Worm (Caenorhabditis elegans): ENCODE measurements around the gene frm-7.

Gene frm-7

ce11 chrV:12349365-12349764 is 47.1 kb downstream of the frm-7 start:
- TF ChIP-seq ceh-6 (GFP tag; optimal IDR thresholded peaks at IDR 0.05), result no peak
- TF ChIP-seq K09A11.1 (tag; optimal IDR thresholded peaks at IDR 0.05; ENCODE audit: insufficient read depth), result no peak
- no peak for TF ChIP-seq hlh-6 (tag; optimal IDR thresholded peaks at IDR 0.05)
- no peak for TF ChIP-seq ceh-24 (tag; optimal IDR thresholded peaks at IDR 0.05)
- no peak for TF ChIP-seq pha-2 (tag; optimal IDR thresholded peaks at IDR 0.05)
- no peak for TF ChIP-seq fkh-10 (GFP tag; optimal IDR thresholded peaks at IDR 0.05)
- no peak for TF ChIP-seq che-1 (tag; optimal IDR thresholded peaks at IDR 0.05)
- TF ChIP-seq syd-9 (tag; optimal IDR thresholded peaks at IDR 0.05), result no peak
- no peak for TF ChIP-seq unc-86 (tag; optimal IDR thresholded peaks at IDR 0.05)
- no peak for TF ChIP-seq eyg-1 (tag; optimal IDR thresholded peaks at IDR 0.05)
- TF ChIP-seq elt-2 (tag; optimal IDR thresholded peaks at IDR 0.05), result no peak
- no peak for TF ChIP-seq T23F11.4 (GFP tag; optimal IDR thresholded peaks at IDR 0.05)
- no peak for TF ChIP-seq hlh-30 (tag; optimal IDR thresholded peaks at IDR 0.05; ENCODE audit: insufficient read depth)
- TF ChIP-seq unc-42 (tag; optimal IDR thresholded peaks at IDR 0.05), result no peak
- no peak for TF ChIP-seq hlh-15 (tag; optimal IDR thresholded peaks at IDR 0.05)
- TF ChIP-seq ceh-19 (GFP tag; optimal IDR thresholded peaks at IDR 0.05), result no peak
- no peak for TF ChIP-seq hlh-8 (tag; optimal IDR thresholded peaks at IDR 0.05)
- TF ChIP-seq Y22D7AL.16 (tag; optimal IDR thresholded peaks at IDR 0.05), result no peak
- no peak for TF ChIP-seq ttx-3 (tag; optimal IDR thresholded peaks at IDR 0.05)
- no peak for TF ChIP-seq ceh-45 (GFP tag; IDR thresholded peaks at IDR 0.05)

ce11 chrV:12351842-12352241 is 49.6 kb downstream of the frm-7 start:
- no peak for TF ChIP-seq nfya-1 (tag; optimal IDR thresholded peaks at IDR 0.05)
- TF ChIP-seq pha-4 (tag; optimal IDR thresholded peaks at IDR 0.05), result no peak
- TF ChIP-seq ceh-45 (GFP tag; IDR thresholded peaks at IDR 0.05), result no peak
- TF ChIP-seq ceh-30 (tag; optimal IDR thresholded peaks at IDR 0.05), result no peak
- TF ChIP-seq pax-1 (tag; optimal IDR thresholded peaks at IDR 0.05), result no peak
- TF ChIP-seq ceh-22 (tag; optimal IDR thresholded peaks at IDR 0.05), result no peak
- TF ChIP-seq tbx-7 (tag; optimal IDR thresholded peaks at IDR 0.05), result no peak
- TF ChIP-seq K02D7.2 (tag; optimal IDR thresholded peaks at IDR 0.05), result no peak
- no peak for TF ChIP-seq fkh-10 (GFP tag; optimal IDR thresholded peaks at IDR 0.05)
- no peak for TF ChIP-seq Y22D7AL.16 (tag; optimal IDR thresholded peaks at IDR 0.05)
- TF ChIP-seq ceh-34 (tag; optimal IDR thresholded peaks at IDR 0.05), result no peak
- TF ChIP-seq dmd-4 (tag; optimal IDR thresholded peaks at IDR 0.05; ENCODE audit: borderline replicate concordance), result no peak
- no peak for TF ChIP-seq rnt-1 (tag; optimal IDR thresholded peaks at IDR 0.05)
- TF ChIP-seq ceh-2 (tag; optimal IDR thresholded peaks at IDR 0.05), result no peak
- no peak for TF ChIP-seq npax-4 (tag; optimal IDR thresholded peaks at IDR 0.05)
- no peak for TF ChIP-seq sox-4 (tag; optimal IDR thresholded peaks at IDR 0.05)
- no peak for TF ChIP-seq K09A11.1 (tag; optimal IDR thresholded peaks at IDR 0.05; ENCODE audit: insufficient read depth)

ce11 chrV:12352445-12352844 is 50.2 kb downstream of the frm-7 start, which contains the start of gene sqt-3:
TSS of gene sqt-3 (plus strand) at chrV:12352745.
- TF ChIP-seq hlh-15 (tag; optimal IDR thresholded peaks at IDR 0.05) (no peak), elt-4 (tag; optimal IDR thresholded peaks at IDR 0.05) (no peak), K09A11.1 (tag; optimal IDR thresholded peaks at IDR 0.05; ENCODE audit: insufficient read depth) (no peak), ceh-19 (GFP tag; optimal IDR thresholded peaks at IDR 0.05) (no peak), pat-9 (tag; optimal IDR thresholded peaks at IDR 0.05) (no peak), ama-1 (optimal IDR thresholded peaks at IDR 0.05) (no peak), unc-42 (tag; optimal IDR thresholded peaks at IDR 0.05) (no peak), ets-4 (tag; optimal IDR thresholded peaks at IDR 0.05) (no peak), ceh-34 (tag; optimal IDR thresholded peaks at IDR 0.05) (no peak), F13H6.1 (tag; optimal IDR thresholded peaks at IDR 0.05) (no peak), ceh-9 (tag; optimal IDR thresholded peaks at IDR 0.05) (no peak), sox-2 (GFP tag; IDR thresholded peaks at IDR 0.05) (no peak), dmd-4 (tag; optimal IDR thresholded peaks at IDR 0.05; ENCODE audit: borderline replicate concordance) (no peak), pax-1 (tag; optimal IDR thresholded peaks at IDR 0.05) (no peak), nfya-1 (tag; optimal IDR thresholded peaks at IDR 0.05) (no peak), K02D7.2 (tag; optimal IDR thresholded peaks at IDR 0.05) (no peak), ceh-30 (tag; optimal IDR thresholded peaks at IDR 0.05) (no peak)
